Worm (Caenorhabditis elegans): ENCODE data around the gene ugt-16.

- TF ChIP-seq ceh-13 (GFP tag; optimal IDR thresholded peaks at IDR 0.05) (no peak), F13C5.2 (tag; optimal IDR thresholded peaks at IDR 0.05) (no peak)
Observed at ce11 chrV:12824777-12825176, at the start of gene ugt-16.
